Worm (Caenorhabditis elegans) whole organism, midembryonic: ENCODE data around the gene F58D12.3.

ENCODE experiments used
- T22C8.4 ChIP-seq: fragments of 200-800 bp; sonication (Bioruptor generic); IDR thresholded peaks from 2 replicates; pipeline ENCODE4 v1.3.6; 2022; ENCODE audit warnings: missing genetic modification characterization, missing compliant biosample characterization
- cog-1 ChIP-seq: sonication (generic microtip); optimal IDR thresholded peaks from 2 replicates; lab custom pipeline; 2016; ENCODE audit warnings: missing genetic modification characterization, missing compliant biosample characterization
- flt-1 ChIP-seq: fragments of 200-800 bp; sonication (Bioruptor generic); IDR thresholded peaks from 2 replicates; pipeline ENCODE4 v1.3.6; 2022; ENCODE audit warnings: missing genetic modification characterization, missing compliant biosample characterization
- klf-2 ChIP-seq: fragments of 200-800 bp; sonication (Bioruptor generic); conservative IDR thresholded peaks from 2 replicates; pipeline ENCODE4 v1.3.6; 2022; ENCODE audit warnings: missing genetic modification reagents, missing genetic modification characterization, missing compliant biosample characterization
- med-1 ChIP-seq: sonication (generic microtip); optimal IDR thresholded peaks from 2 replicates; lab custom pipeline; 2017; ENCODE audit warnings: missing genetic modification characterization, mild to moderate bottlenecking, missing compliant biosample characterization, antibody characterized with exemption, missing genetic modification reagents; ENCODE audit not compliant: insufficient read depth
- ref-1 ChIP-seq: fragments of 200-800 bp; sonication (Bioruptor generic); conservative IDR thresholded peaks from 2 replicates; pipeline ENCODE4 v1.3.6; 2022; ENCODE audit warnings: missing genetic modification reagents, missing genetic modification characterization, missing compliant biosample characterization
- tab-1 ChIP-seq: fragments of 200-800 bp; sonication (Bioruptor generic); IDR thresholded peaks from 2 replicates; pipeline ENCODE4 v1.3.6; 2022; ENCODE audit warnings: missing genetic modification characterization, missing compliant biosample characterization
- ztf-23 ChIP-seq: fragments of 200-800 bp; sonication (Bioruptor generic); IDR thresholded peaks from 2 replicates; pipeline ENCODE4 v1.3.6; 2022; ENCODE audit warnings: missing genetic modification reagents, missing genetic modification characterization, missing compliant biosample characterization
- ztf-29 ChIP-seq: fragments of 200-800 bp; sonication (Bioruptor generic); IDR thresholded peaks from 2 replicates; pipeline ENCODE4 v1.3.6; 2022; ENCODE audit warnings: missing genetic modification reagents, missing genetic modification characterization, missing compliant biosample characterization

DNA sequence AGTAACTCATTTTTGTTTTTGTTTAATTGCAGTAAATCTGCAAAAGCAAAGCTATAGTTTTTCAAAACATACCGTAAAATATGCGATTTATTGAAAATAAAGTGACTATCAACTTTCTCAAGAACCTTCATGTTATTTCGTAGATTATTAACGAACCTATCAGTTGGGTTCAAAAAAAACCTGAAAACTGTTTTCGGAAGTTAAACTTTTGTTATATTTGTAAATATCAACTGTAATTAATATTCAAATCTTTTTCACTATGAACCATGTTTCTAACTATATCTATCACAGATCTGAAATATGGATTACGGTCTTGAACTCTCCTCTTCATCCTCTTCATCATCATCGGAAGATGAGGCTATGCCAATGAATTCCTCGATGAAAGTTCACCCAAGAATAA lies 30.4 kb downstream of the F58D12.3 start, which contains the start of gene D1086.19:
- no peak for TF ChIP-seq flt-1 (GFP tag; lab: Robert Waterston, UW)
- no peak for TF ChIP-seq klf-2
- TF ChIP-seq ztf-29 (GFP tag; lab: Robert Waterston, UW): no peak
- TF ChIP-seq ref-1 (GFP tag; lab: Robert Waterston, UW): no peak
- TF ChIP-seq med-1 (GFP tag; lab: Kevin White, UChicago): no peak
- no peak for TF ChIP-seq cog-1 (tag; lab: Kevin White, UChicago)
- no peak for TF ChIP-seq T22C8.4 (GFP tag; lab: Robert Waterston, UW)
- TF ChIP-seq tab-1: no peak
- no peak for TF ChIP-seq ztf-23
